Fruit fly (Drosophila melanogaster) S2 (cell line): ENCODE measurements around the gene CG32260.

Source experiments
- CG8478 ChIP-seq: fragments of >200 bp; optimal IDR thresholded peaks from 2 replicates; lab custom pipeline; 2018
- CTCF ChIP-seq, 2 experiments: fragments of >200 bp; optimal IDR thresholded peaks; 2 replicates each; lab custom pipeline; 2018

dm6 chr3L:4141167-4141566 lies 997 bp upstream of the CG32260 start, which contains the start of gene Akh:
- TF ChIP-seq CTCF (optimal IDR thresholded peaks at IDR 0.05; lab: Kevin White, UChicago) (no peak), CG8478 (no peak)
